Worm (Caenorhabditis elegans) whole organism, midembryonic: ENCODE data around the gene Y73C8B.5.

Experiments
- flt-1 ChIP-seq: fragments of 200-800 bp; sonication (Bioruptor generic); IDR thresholded peaks from 2 replicates; pipeline ENCODE4 v1.3.6; 2022; ENCODE audit warnings: missing genetic modification characterization, missing compliant biosample characterization
- klf-2 ChIP-seq: fragments of 200-800 bp; sonication (Bioruptor generic); conservative IDR thresholded peaks from 2 replicates; pipeline ENCODE4 v1.3.6; 2022; ENCODE audit warnings: missing genetic modification reagents, missing genetic modification characterization, missing compliant biosample characterization
- tab-1 ChIP-seq: fragments of 200-800 bp; sonication (Bioruptor generic); IDR thresholded peaks from 2 replicates; pipeline ENCODE4 v1.3.6; 2022; ENCODE audit warnings: missing genetic modification characterization, missing compliant biosample characterization
- ztf-23 ChIP-seq: fragments of 200-800 bp; sonication (Bioruptor generic); IDR thresholded peaks from 2 replicates; pipeline ENCODE4 v1.3.6; 2022; ENCODE audit warnings: missing genetic modification reagents, missing genetic modification characterization, missing compliant biosample characterization
- ztf-29 ChIP-seq: fragments of 200-800 bp; sonication (Bioruptor generic); IDR thresholded peaks from 2 replicates; pipeline ENCODE4 v1.3.6; 2022; ENCODE audit warnings: missing genetic modification reagents, missing genetic modification characterization, missing compliant biosample characterization

DNA sequence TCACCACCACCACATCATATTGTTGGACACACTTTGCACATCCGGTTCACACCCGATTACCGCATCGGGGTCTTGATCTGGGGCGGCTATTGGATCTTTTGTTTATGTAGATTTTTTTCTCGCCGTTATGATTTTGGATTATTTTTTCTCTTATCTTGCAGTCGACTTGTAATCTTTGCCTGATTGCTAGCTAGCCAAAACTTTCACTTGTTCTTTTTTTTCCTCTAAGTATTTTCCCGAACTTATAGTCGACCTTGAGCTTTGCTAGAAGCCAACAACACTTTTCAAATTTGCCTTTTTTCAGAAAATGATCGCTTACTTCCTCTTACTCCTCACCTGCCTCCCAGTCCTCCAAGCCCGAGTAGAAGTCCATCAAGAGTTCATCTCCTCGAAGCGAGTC lies 9.0 kb upstream of the Y73C8B.5 start, which contains the start of gene lag-2:
- TF ChIP-seq flt-1 (GFP tag; lab: Robert Waterston, UW) (no peak), tab-1 (GFP tag; lab: Robert Waterston, UW) (no peak), ztf-29 (GFP tag; lab: Robert Waterston, UW) (no peak), ztf-23 (GFP tag; lab: Robert Waterston, UW) (no peak), klf-2 (no peak)
